Worm (Caenorhabditis elegans) whole organism, midembryonic: ENCODE measurements around the gene dhcr-7.
A peak's percentile ranks its signal among the peaks of the same experiment; 100 is the strongest.

ENCODE experiments used
- T22C8.4 ChIP-seq: fragments of 200-800 bp; sonication (Bioruptor generic); IDR thresholded peaks from 2 replicates; pipeline ENCODE4 v1.3.6; 2022; ENCODE audit warnings: missing genetic modification characterization, missing compliant biosample characterization
- cog-1 ChIP-seq: sonication (generic microtip); optimal IDR thresholded peaks from 2 replicates; lab custom pipeline; 2016; ENCODE audit warnings: missing genetic modification characterization, missing compliant biosample characterization
- flt-1 ChIP-seq: fragments of 200-800 bp; sonication (Bioruptor generic); IDR thresholded peaks from 2 replicates; pipeline ENCODE4 v1.3.6; 2022; ENCODE audit warnings: missing genetic modification characterization, missing compliant biosample characterization
- klf-2 ChIP-seq: fragments of 200-800 bp; sonication (Bioruptor generic); conservative IDR thresholded peaks from 2 replicates; pipeline ENCODE4 v1.3.6; 2022; ENCODE audit warnings: missing genetic modification reagents, missing genetic modification characterization, missing compliant biosample characterization
- med-1 ChIP-seq: sonication (generic microtip); optimal IDR thresholded peaks from 2 replicates; lab custom pipeline; 2017; ENCODE audit warnings: missing genetic modification characterization, mild to moderate bottlenecking, missing compliant biosample characterization, antibody characterized with exemption, missing genetic modification reagents; ENCODE audit not compliant: insufficient read depth
- ref-1 ChIP-seq: fragments of 200-800 bp; sonication (Bioruptor generic); conservative IDR thresholded peaks from 2 replicates; pipeline ENCODE4 v1.3.6; 2022; ENCODE audit warnings: missing genetic modification reagents, missing genetic modification characterization, missing compliant biosample characterization
- tab-1 ChIP-seq: fragments of 200-800 bp; sonication (Bioruptor generic); IDR thresholded peaks from 2 replicates; pipeline ENCODE4 v1.3.6; 2022; ENCODE audit warnings: missing genetic modification characterization, missing compliant biosample characterization
- ztf-23 ChIP-seq: fragments of 200-800 bp; sonication (Bioruptor generic); IDR thresholded peaks from 2 replicates; pipeline ENCODE4 v1.3.6; 2022; ENCODE audit warnings: missing genetic modification reagents, missing genetic modification characterization, missing compliant biosample characterization
- ztf-29 ChIP-seq: fragments of 200-800 bp; sonication (Bioruptor generic); IDR thresholded peaks from 2 replicates; pipeline ENCODE4 v1.3.6; 2022; ENCODE audit warnings: missing genetic modification reagents, missing genetic modification characterization, missing compliant biosample characterization

The dhcr-7 gene

ce11 chrV:20506542-20506941, 21.4 kb upstream of the dhcr-7 start:
- no peak for TF ChIP-seq ref-1 (GFP tag; lab: Robert Waterston, UW)
- TF ChIP-seq T22C8.4: no peak
- TF ChIP-seq flt-1 (GFP tag; lab: Robert Waterston, UW): no peak
- TF ChIP-seq ztf-23 (GFP tag; lab: Robert Waterston, UW): no peak
- no peak for TF ChIP-seq cog-1 (tag; lab: Kevin White, UChicago)
- TF ChIP-seq med-1 (GFP tag; lab: Kevin White, UChicago): no peak
- TF ChIP-seq klf-2 (GFP tag; lab: Robert Waterston, UW): no peak
- TF ChIP-seq ztf-29 (GFP tag; lab: Robert Waterston, UW): no peak
- TF ChIP-seq tab-1 (GFP tag; lab: Robert Waterston, UW): no peak

DNA sequence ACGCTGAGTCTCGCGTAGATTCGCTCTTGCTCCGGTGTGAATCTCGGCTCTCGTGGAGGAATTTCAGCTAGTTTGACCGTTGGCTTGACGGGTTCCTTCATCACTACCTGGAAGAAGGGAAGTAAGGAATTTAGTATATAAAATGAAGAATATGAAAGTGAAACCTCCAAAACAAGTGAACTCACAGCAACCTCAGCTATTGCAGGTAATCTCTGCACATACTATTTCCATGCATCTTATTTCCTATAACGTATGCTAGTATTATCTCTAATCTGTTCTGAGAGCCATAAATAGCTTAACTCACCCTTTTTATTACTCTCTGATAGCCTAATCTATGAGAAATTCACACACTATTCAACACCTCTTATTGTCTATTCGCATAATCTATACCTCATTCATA, 19.8 kb upstream of the dhcr-7 start, which contains the start of gene Y38H6C.4:
Gene Y38H6C.4, minus strand, starts transcription at position 101 of the 400 bp plus-strand sequence.
- TF ChIP-seq tab-1 (GFP tag; lab: Robert Waterston, UW) (no peak), flt-1 (GFP tag; lab: Robert Waterston, UW) (no peak), cog-1 (tag; lab: Kevin White, UChicago) (no peak), med-1 (GFP tag; lab: Kevin White, UChicago) (no peak), ref-1 (GFP tag; lab: Robert Waterston, UW) (no peak), ztf-29 (GFP tag; lab: Robert Waterston, UW) (no peak)

- no peak for TF ChIP-seq T22C8.4
- TF ChIP-seq med-1 (GFP tag; lab: Kevin White, UChicago): no peak
- TF ChIP-seq flt-1 (GFP tag; lab: Robert Waterston, UW): no peak
- no peak for TF ChIP-seq klf-2 (GFP tag; lab: Robert Waterston, UW)
- TF ChIP-seq ref-1 (GFP tag; lab: Robert Waterston, UW): no peak
- TF ChIP-seq tab-1 (GFP tag; lab: Robert Waterston, UW): no peak
- TF ChIP-seq ztf-29 (GFP tag; lab: Robert Waterston, UW): no peak
- no peak for TF ChIP-seq ztf-23 (GFP tag; lab: Robert Waterston, UW)
- no peak for TF ChIP-seq cog-1 (tag; lab: Kevin White, UChicago)
Observed at ce11 chrV:20500405-20500804, 15.2 kb upstream of the dhcr-7 start, which contains the start of gene dct-14. Gene dct-14 (minus strand): TSS chrV:20500505.

ce11 chrV:20499642-20500041, 14.5 kb upstream of the dhcr-7 start:
- no peak for TF ChIP-seq tab-1 (GFP tag; lab: Robert Waterston, UW)
- no peak for TF ChIP-seq ref-1 (GFP tag; lab: Robert Waterston, UW)
- TF ChIP-seq flt-1 (GFP tag; lab: Robert Waterston, UW): no peak

- no peak for TF ChIP-seq T22C8.4
- TF ChIP-seq tab-1 (GFP tag; lab: Robert Waterston, UW): no peak
- TF ChIP-seq ref-1 (GFP tag; lab: Robert Waterston, UW): no peak
- TF ChIP-seq ztf-23 (GFP tag; lab: Robert Waterston, UW): no peak
- TF ChIP-seq cog-1 (tag; lab: Kevin White, UChicago): no peak
- TF ChIP-seq ztf-29 (GFP tag; lab: Robert Waterston, UW): no peak
- no peak for TF ChIP-seq klf-2 (GFP tag; lab: Robert Waterston, UW)
- TF ChIP-seq flt-1 (GFP tag; lab: Robert Waterston, UW): no peak
- no peak for TF ChIP-seq med-1 (GFP tag; lab: Kevin White, UChicago)
Observed at ce11 chrV:20498980-20499379, 13.8 kb upstream of the dhcr-7 start, which contains the start of gene dct-16. Gene dct-16 (minus strand): TSS chrV:20499057.

- TF ChIP-seq cog-1 (tag; lab: Kevin White, UChicago): no peak
- TF ChIP-seq T22C8.4: no peak
- TF ChIP-seq ref-1 (GFP tag; lab: Robert Waterston, UW): no peak
- no peak for TF ChIP-seq tab-1 (GFP tag; lab: Robert Waterston, UW)
- no peak for TF ChIP-seq ztf-23 (GFP tag; lab: Robert Waterston, UW)
- no peak for TF ChIP-seq klf-2 (GFP tag; lab: Robert Waterston, UW)
- no peak for TF ChIP-seq ztf-29 (GFP tag; lab: Robert Waterston, UW)
- TF ChIP-seq flt-1 (GFP tag; lab: Robert Waterston, UW): no peak
- TF ChIP-seq med-1 (GFP tag; lab: Kevin White, UChicago): no peak
Observed at ce11 chrV:20497537-20497936, 12.4 kb upstream of the dhcr-7 start.

- TF ChIP-seq ztf-23 (GFP tag; lab: Robert Waterston, UW) (0 out of 2 replicates have a peak, but pooled peaks have one; percentile 42), ref-1 (GFP tag; lab: Robert Waterston, UW) (no peak)
Observed at ce11 chrV:20493271-20494231, 8.4 kb upstream of the dhcr-7 start, which contains the start of gene B0250.5. Gene B0250.5 (plus strand): TSS chrV:20493924.

- TF ChIP-seq ztf-29 (GFP tag; lab: Robert Waterston, UW): no peak
Observed at ce11 chrV:20492385-20492784, 7.2 kb upstream of the dhcr-7 start, which contains the start of gene srbc-79. Gene srbc-79 (minus strand): TSS chrV:20492485.

ce11 chrV:20489102-20489501, 3.9 kb upstream of the dhcr-7 start, which contains the start of gene srbc-78:
Gene srbc-78 (minus strand): TSS chrV:20489202.
- TF ChIP-seq ztf-23 (GFP tag; lab: Robert Waterston, UW) (no peak), T22C8.4 (no peak)
